Fruit fly (Drosophila melanogaster): ENCODE results near the gene bap.

Gene bap

dm6 chr3R:21373403-21374326 lies 15.0 kb upstream of the bap start (continued):
- no peak for TF ChIP-seq Oli (tag; optimal IDR thresholded peaks at IDR 0.05)
- 0 out of 2 replicates have a peak, but pooled peaks have one; percentile 4 for TF ChIP-seq CG43689 (GFP tag; IDR thresholded peaks at IDR 0.05)
- no peak for TF ChIP-seq Blimp-1 (GFP tag; optimal IDR thresholded peaks at IDR 0.05)
- no peak for TF ChIP-seq CG4820 (GFP tag; optimal IDR thresholded peaks at IDR 0.05)
- no peak for TF ChIP-seq CG14667 (GFP tag; IDR thresholded peaks at IDR 0.05)
- TF ChIP-seq mld (GFP tag; IDR thresholded peaks at IDR 0.05; ENCODE audit: partially characterized antibody): no peak
- no peak for TF ChIP-seq dmrt99B (tag; optimal IDR thresholded peaks at IDR 0.05)
- no peak for TF ChIP-seq sisA (GFP tag; IDR thresholded peaks at IDR 0.05)
- TF ChIP-seq B-H2 (GFP tag; optimal IDR thresholded peaks at IDR 0.05): peak; percentile 79
- TF ChIP-seq HLHmδ (GFP tag; optimal IDR thresholded peaks at IDR 0.05): no peak
- no peak for TF ChIP-seq en (GFP tag; optimal IDR thresholded peaks at IDR 0.05)
- peak; percentile 79 for TF ChIP-seq CG1603 (tag; optimal IDR thresholded peaks at IDR 0.05)
- TF ChIP-seq fd3F (GFP tag; optimal IDR thresholded peaks at IDR 0.05): no peak
- no peak for TF ChIP-seq CG2129 (GFP tag; IDR thresholded peaks at IDR 0.05; ENCODE audit: partially characterized antibody)
- TF ChIP-seq tgo (GFP tag; IDR thresholded peaks at IDR 0.05): no peak
- TF ChIP-seq tll (GFP tag; optimal IDR thresholded peaks at IDR 0.05): no peak
- no peak for TF ChIP-seq CG12942 (GFP tag; optimal IDR thresholded peaks at IDR 0.05)
- TF ChIP-seq Rx (GFP tag; IDR thresholded peaks at IDR 0.05): no peak; the same call in 1 of the 2 replicates
- TF ChIP-seq bcd (GFP tag; optimal IDR thresholded peaks at IDR 0.05): peak; percentile 66
- TF ChIP-seq GATAe (GFP tag; conservative IDR thresholded peaks at IDR 0.05): no peak
- TF ChIP-seq HLH54F (GFP tag; optimal IDR thresholded peaks at IDR 0.05): no peak
- no peak for TF ChIP-seq Optix (GFP tag; IDR thresholded peaks at IDR 0.05)
- no peak for TF ChIP-seq sima (GFP tag; optimal IDR thresholded peaks at IDR 0.05)
- TF ChIP-seq CG3281 (GFP tag; optimal IDR thresholded peaks at IDR 0.05): peak; percentile 72
- TF ChIP-seq Dip3 (GFP tag; optimal IDR thresholded peaks at IDR 0.05): no peak
- peak; percentile 83 for TF ChIP-seq CG3847 (GFP tag; IDR thresholded peaks at IDR 0.05)
- TF ChIP-seq zfh1 (GFP tag; IDR thresholded peaks at IDR 0.05): peak; percentile 41; the same call in 2 of the 3 replicates
- no peak for TF ChIP-seq dimm (GFP tag; IDR thresholded peaks at IDR 0.05)
- TF ChIP-seq CG7839 (tag; optimal IDR thresholded peaks at IDR 0.05): no peak
- no peak for TF ChIP-seq CG3163 (GFP tag; optimal IDR thresholded peaks at IDR 0.05)
- peak; percentile 95 for TF ChIP-seq Ets65A (GFP tag)
- peak; percentile 88 for TF ChIP-seq phol (tag; optimal IDR thresholded peaks at IDR 0.05)
- peak; percentile 39 for TF ChIP-seq Dref (GFP tag; IDR thresholded peaks at IDR 0.05)
- no peak for TF ChIP-seq tap (tag; optimal IDR thresholded peaks at IDR 0.05)
- no peak for TF ChIP-seq TFAM (GFP tag; optimal IDR thresholded peaks at IDR 0.05)
- TF ChIP-seq chif (GFP tag; optimal IDR thresholded peaks at IDR 0.05): no peak
- peak; percentile 12 for TF ChIP-seq zf30C (GFP tag; optimal IDR thresholded peaks at IDR 0.05)
- TF ChIP-seq ac (GFP tag; optimal IDR thresholded peaks at IDR 0.05): no peak
- TF ChIP-seq CG12071 (GFP tag; optimal IDR thresholded peaks at IDR 0.05): no peak
- no peak for TF ChIP-seq CG13624 (GFP tag; optimal IDR thresholded peaks at IDR 0.05)
- no peak for TF ChIP-seq Bdp1 (GFP tag; optimal IDR thresholded peaks at IDR 0.05)
- no peak for TF ChIP-seq CG9609 (GFP tag; optimal IDR thresholded peaks at IDR 0.05)
- TF ChIP-seq H15 (GFP tag; IDR thresholded peaks at IDR 0.05): no peak
- TF ChIP-seq ara (GFP tag; IDR thresholded peaks at IDR 0.05): 0 out of 2 replicates have a peak, but pooled peaks have one; percentile 27
- TF ChIP-seq CG16863 (GFP tag; optimal IDR thresholded peaks at IDR 0.05): no peak
- TF ChIP-seq ftz-f1 (GFP tag; optimal IDR thresholded peaks at IDR 0.05): peak; percentile 13
- no peak for TF ChIP-seq nau (GFP tag; optimal IDR thresholded peaks at IDR 0.05)
- TF ChIP-seq CG14050 (GFP tag; IDR thresholded peaks at IDR 0.05): no peak
- TF ChIP-seq Rfx (GFP tag; IDR thresholded peaks at IDR 0.05): peak; percentile 74; the same call in 1 of the 2 replicates
